Worm (Caenorhabditis elegans) whole organism, L2 larva: ENCODE measurements around the gene F41H10.12.

ENCODE experiments used
- R02D3.7 ChIP-seq: fragments of 150-350 bp; optimal IDR thresholded peaks from 2 replicates; lab custom pipeline; 2014; ENCODE audit warnings: missing biosample characterization, missing genetic modification characterization
- Y55F3AM.14 ChIP-seq: fragments of 200-800 bp; sonication (Bioruptor generic); optimal IDR thresholded peaks from 2 replicates; lab custom pipeline; 2018; ENCODE audit warnings: mild to moderate bottlenecking, missing genetic modification characterization, missing compliant biosample characterization
- aly-2 ChIP-seq: fragments of 150-350 bp; optimal IDR thresholded peaks from 2 replicates; lab custom pipeline; 2014; ENCODE audit warnings: missing biosample characterization, missing genetic modification characterization
- ama-1 ChIP-seq: fragments of 150-350 bp; optimal IDR thresholded peaks from 2 replicates; lab custom pipeline; 2018; ENCODE audit warnings: inconsistent platforms
- blmp-1 ChIP-seq: sonication (generic microtip); optimal IDR thresholded peaks from 2 replicates; lab custom pipeline; 2017; ENCODE audit warnings: missing genetic modification characterization, mild to moderate bottlenecking, missing compliant biosample characterization, antibody characterized with exemption, moderate library complexity; ENCODE audit not compliant: insufficient read depth
- ceh-16 ChIP-seq: fragments of 150-350 bp; optimal IDR thresholded peaks from 2 replicates; lab custom pipeline; 2014; ENCODE audit warnings: missing biosample characterization, missing genetic modification characterization
- ceh-82 ChIP-seq: fragments of 150-350 bp; optimal IDR thresholded peaks from 2 replicates; lab custom pipeline; 2014; ENCODE audit warnings: missing biosample characterization, missing genetic modification characterization
- crh-2 ChIP-seq: sonication (generic microtip); optimal IDR thresholded peaks from 2 replicates; lab custom pipeline; 2017; ENCODE audit warnings: missing biosample characterization, missing genetic modification characterization
- elt-3 ChIP-seq: sonication (generic microtip); optimal IDR thresholded peaks from 2 replicates; lab custom pipeline; 2017; ENCODE audit warnings: missing biosample characterization, missing genetic modification characterization
- fos-1 ChIP-seq: fragments of 150-350 bp; optimal IDR thresholded peaks from 2 replicates; lab custom pipeline; 2014; ENCODE audit warnings: missing biosample characterization, missing genetic modification characterization
- lin-11 ChIP-seq: fragments of 150-350 bp; sonication (generic microtip); optimal IDR thresholded peaks from 2 replicates; lab custom pipeline; 2014; ENCODE audit warnings: missing biosample characterization, missing genetic modification characterization, inconsistent platforms, mixed read lengths
- lin-13 ChIP-seq: fragments of 150-350 bp; optimal IDR thresholded peaks from 2 replicates; lab custom pipeline; 2014; ENCODE audit warnings: missing biosample characterization, missing genetic modification reagents, missing genetic modification characterization
- lin-39 ChIP-seq: fragments of 150-350 bp; optimal IDR thresholded peaks from 2 replicates; lab custom pipeline; 2014; ENCODE audit warnings: missing biosample characterization, missing genetic modification reagents, missing genetic modification characterization
- lsy-2 ChIP-seq, 2 experiments: fragments of 150-350 bp in 1 of 2; sonication (generic microtip) in 1 of 2; optimal IDR thresholded peaks; 2 replicates each; lab custom pipeline; 2014 to 2017; ENCODE audit warnings: missing biosample characterization in 2 of 2, missing genetic modification characterization in 2 of 2
- mbf-1 ChIP-seq: sonication (generic microtip); optimal IDR thresholded peaks from 2 replicates; lab custom pipeline; 2017; ENCODE audit warnings: missing biosample characterization, missing genetic modification characterization
- mdl-1 ChIP-seq, 2 experiments: fragments of 150-350 bp in 1 of 2; sonication (generic microtip) in 1 of 2; optimal IDR thresholded peaks; 2 replicates each; lab custom pipeline; 2017; ENCODE audit warnings: missing biosample characterization in 2 of 2, missing genetic modification characterization in 2 of 2
- nhr-129 ChIP-seq: fragments of 150-350 bp; optimal IDR thresholded peaks from 2 replicates; lab custom pipeline; 2014; ENCODE audit warnings: missing biosample characterization, missing genetic modification characterization
- nhr-25 ChIP-seq: fragments of 150-350 bp; sonication (generic microtip); optimal IDR thresholded peaks from 3 replicates; lab custom pipeline; 2014; ENCODE audit warnings: missing biosample characterization, missing genetic modification characterization
- nhr-77 ChIP-seq: fragments of 150-350 bp; optimal IDR thresholded peaks from 2 replicates; lab custom pipeline; 2014; ENCODE audit warnings: missing biosample characterization, missing genetic modification characterization
- sma-3 ChIP-seq: sonication (generic microtip); optimal IDR thresholded peaks from 2 replicates; lab custom pipeline; 2016; ENCODE audit warnings: missing genetic modification reagents, missing genetic modification characterization, missing compliant biosample characterization
- sma-9 ChIP-seq, 2 experiments: fragments of 150-350 bp in 1 of 2; sonication (generic microtip) in 1 of 2; optimal IDR thresholded peaks; 2 replicates each; lab custom pipeline; 2014 to 2016; ENCODE audit warnings: missing genetic modification characterization in 2 of 2, mild to moderate bottlenecking in 1 of 2, missing biosample characterization in 1 of 2, missing compliant biosample characterization in 1 of 2, missing genetic modification reagents in 1 of 2, moderate library complexity in 1 of 2
- snpc-4 ChIP-seq: fragments of 150-350 bp; optimal IDR thresholded peaks from 2 replicates; lab custom pipeline; 2014; ENCODE audit warnings: missing biosample characterization, missing genetic modification characterization
- unc-39 ChIP-seq: fragments of 150-350 bp; optimal IDR thresholded peaks from 2 replicates; lab custom pipeline; 2014; ENCODE audit warnings: missing biosample characterization, missing genetic modification characterization
- unc-55 ChIP-seq: fragments of 150-350 bp; sonication (generic microtip); optimal IDR thresholded peaks from 3 replicates; lab custom pipeline; 2014; ENCODE audit warnings: missing biosample characterization, missing genetic modification reagents, missing genetic modification characterization
- unc-62 ChIP-seq: fragments of 150-350 bp; optimal IDR thresholded peaks from 2 replicates; lab custom pipeline; 2014; ENCODE audit warnings: missing biosample characterization, missing genetic modification reagents, missing genetic modification characterization
- zag-1 ChIP-seq: fragments of 150-350 bp; optimal IDR thresholded peaks from 2 replicates; lab custom pipeline; 2014; ENCODE audit warnings: missing biosample characterization, missing genetic modification characterization
- ztf-1 ChIP-seq: fragments of 200-800 bp; sonication (Bioruptor generic); conservative IDR thresholded peaks from 2 replicates; pipeline ENCODE4 v1.3.6; 2022; ENCODE audit warnings: missing genetic modification characterization, missing compliant biosample characterization
- ztf-4 ChIP-seq: fragments of 150-350 bp; optimal IDR thresholded peaks from 2 replicates; lab custom pipeline; 2014; ENCODE audit warnings: missing biosample characterization, missing genetic modification characterization

F41H10.12 gene

ce11 chrIV:5385020-5385419 lies at the start of gene F41H10.12:
TSS of gene F41H10.12 (plus strand) at chrIV:5385320.
- no peak for TF ChIP-seq sma-3 (GFP tag; lab: Kevin White, UChicago)
- TF ChIP-seq snpc-4 = no peak
- TF ChIP-seq lin-39 (tag; lab: Kevin White, UChicago) = no peak
- TF ChIP-seq ztf-1 = no peak
- TF ChIP-seq ceh-16 (tag; lab: Kevin White, UChicago) = no peak
- no peak for TF ChIP-seq ceh-82 (tag; lab: Kevin White, UChicago)
- TF ChIP-seq elt-3 = no peak
- no peak for TF ChIP-seq aly-2 (tag; lab: Kevin White, UChicago)
- TF ChIP-seq fos-1 (tag; lab: Kevin White, UChicago) = no peak
- no peak for TF ChIP-seq Y55F3AM.14 (GFP tag; lab: Kevin White, UChicago)
- no peak for TF ChIP-seq lin-11 (tag; lab: Kevin White, UChicago)
- no peak for TF ChIP-seq blmp-1
- TF ChIP-seq lsy-2 (tag; optimal IDR thresholded peaks at IDR 0.05; lab: Kevin White, UChicago) = no peak
- TF ChIP-seq nhr-77 = no peak
- TF ChIP-seq unc-62 (GFP tag; lab: Kevin White, UChicago) = no peak
- no peak for TF ChIP-seq ama-1
- TF ChIP-seq unc-55 (GFP tag; lab: Kevin White, UChicago) = no peak

- peak; percentile 8 for TF ChIP-seq sma-9 (GFP tag; optimal IDR thresholded peaks at IDR 0.05; lab: Kevin White, UChicago)
- no peak for TF ChIP-seq sma-9 (tag; optimal IDR thresholded peaks at IDR 0.05; lab: Kevin White, UChicago)
- TF ChIP-seq mdl-1 (tag; optimal IDR thresholded peaks at IDR 0.05; lab: Kevin White, UChicago) = no peak
- TF ChIP-seq nhr-129 (tag; lab: Kevin White, UChicago) = no peak
- peak; percentile 18 for TF ChIP-seq sma-3 (GFP tag; lab: Kevin White, UChicago)
- no peak for TF ChIP-seq elt-3
- TF ChIP-seq blmp-1 = peak; percentile 3
- no peak for TF ChIP-seq Y55F3AM.14 (GFP tag; lab: Kevin White, UChicago)
- peak; percentile 4 for TF ChIP-seq crh-2 (tag; lab: Kevin White, UChicago)
- TF ChIP-seq nhr-25 (tag; lab: Kevin White, UChicago) = peak; percentile 4
- TF ChIP-seq ztf-4 (tag; lab: Kevin White, UChicago) = no peak
These were observed 47.5 kb upstream of the F41H10.12 start for ce11 chrIV:5337649-5338048.

ce11 chrIV:5339255-5339654 lies 45.9 kb upstream of the F41H10.12 start, which contains the start of gene Y4C6B.2:
TSS of gene Y4C6B.2 (plus strand) at chrIV:5339574.
- no peak for TF ChIP-seq blmp-1
- no peak for TF ChIP-seq mbf-1
- TF ChIP-seq unc-62 (GFP tag; lab: Kevin White, UChicago) = no peak

- TF ChIP-seq fos-1 (tag; lab: Kevin White, UChicago) (peak; percentile 13), lin-13 (peak; percentile 24), crh-2 (tag; lab: Kevin White, UChicago) (peak; percentile 48), blmp-1 (no peak), sma-3 (GFP tag; lab: Kevin White, UChicago) (peak; percentile 60), R02D3.7 (tag; lab: Kevin White, UChicago) (no peak)
These were observed 41.0 kb upstream of the F41H10.12 start for ce11 chrIV:5344168-5344567.

- TF ChIP-seq fos-1 (tag; lab: Kevin White, UChicago) = peak; percentile 68
These were observed 34.5 kb upstream of the F41H10.12 start, which contains the start of gene gba-4 for ce11 chrIV:5350480-5351193. TSS of gene gba-4 (minus strand) at chrIV:5350897.

- no peak for TF ChIP-seq unc-39 (tag; lab: Kevin White, UChicago)
These were observed 31.8 kb upstream of the F41H10.12 start, which contains the start of gene Y4C6B.7 for ce11 chrIV:5353364-5353763. TSS of gene Y4C6B.7 (minus strand) at chrIV:5353464.

ce11 chrIV:5354124-5354523 lies 31.0 kb upstream of the F41H10.12 start, which contains the start of gene Y4C6B.1:
TSS of gene Y4C6B.1 (plus strand) at chrIV:5354488.
- TF ChIP-seq zag-1 (tag; lab: Kevin White, UChicago) = no peak
- peak; percentile 16 for TF ChIP-seq unc-55 (GFP tag; lab: Kevin White, UChicago)
- TF ChIP-seq aly-2 (tag; lab: Kevin White, UChicago) = no peak
- peak in 1 of 2 experiments; percentile 87 for TF ChIP-seq lsy-2 (tag; optimal IDR thresholded peaks at IDR 0.05; lab: Kevin White, UChicago)
- TF ChIP-seq lin-13 = no peak
